Worm (Caenorhabditis elegans) whole organism, young adult: ENCODE data around the gene clec-145.
A peak's percentile ranks its signal among the peaks of the same experiment; 100 is the strongest.

Experiments
- B0336.3 ChIP-seq: fragments of 200-800 bp; sonication (Bioruptor generic); IDR thresholded peaks from 2 replicates; pipeline ENCODE4 v1.3.6; 2022; ENCODE audit warnings: missing genetic modification characterization, missing compliant biosample characterization
- F10E7.11 ChIP-seq: sonication (generic microtip); optimal IDR thresholded peaks from 2 replicates; lab custom pipeline; 2017; ENCODE audit warnings: mild to moderate bottlenecking, missing genetic modification characterization, moderate library complexity, missing compliant biosample characterization
- F37B4.10 ChIP-seq: fragments of 200-800 bp; sonication (Bioruptor generic); IDR thresholded peaks from 2 replicates; pipeline ENCODE4 v1.3.6; 2022; ENCODE audit warnings: missing genetic modification characterization, missing compliant biosample characterization
- F49E8.2 ChIP-seq: sonication (generic microtip); optimal IDR thresholded peaks from 3 replicates; lab custom pipeline; 2017; ENCODE audit warnings: missing genetic modification characterization, mild to moderate bottlenecking, missing compliant biosample characterization, antibody characterized with exemption, moderate library complexity; ENCODE audit not compliant: insufficient read depth
- F52B5.7 ChIP-seq: sonication (generic microtip); optimal IDR thresholded peaks from 2 replicates; lab custom pipeline; 2016; ENCODE audit warnings: mild to moderate bottlenecking, missing genetic modification characterization, missing compliant biosample characterization
- F57C9.4 ChIP-seq: sonication (generic microtip); optimal IDR thresholded peaks from 2 replicates; lab custom pipeline; 2017; ENCODE audit warnings: mild to moderate bottlenecking, missing genetic modification characterization, missing compliant biosample characterization
- T26A5.8 ChIP-seq: sonication (generic microtip); optimal IDR thresholded peaks from 2 replicates; lab custom pipeline; 2016; ENCODE audit warnings: missing genetic modification characterization, missing compliant biosample characterization
- Y53G8AR.9 ChIP-seq: fragments of 200-800 bp; sonication (Bioruptor generic); conservative IDR thresholded peaks from 2 replicates; pipeline ENCODE4 v1.3.6; 2022; ENCODE audit warnings: missing genetic modification reagents, missing genetic modification characterization, missing compliant biosample characterization
- Y56A3A.18 ChIP-seq: fragments of 200-800 bp; sonication (Bioruptor generic); IDR thresholded peaks from 2 replicates; pipeline ENCODE4 v1.3.6; 2022; ENCODE audit warnings: missing genetic modification reagents, missing genetic modification characterization, missing compliant biosample characterization
- Y67H2A.10 ChIP-seq: fragments of 200-800 bp; sonication (Bioruptor generic); conservative IDR thresholded peaks from 2 replicates; pipeline ENCODE4 v1.3.6; 2022; ENCODE audit warnings: missing genetic modification reagents, missing genetic modification characterization, missing compliant biosample characterization
- ama-1 ChIP-seq, 3 experiments: fragments of 150-350 bp in 1 of 3; sonication (generic microtip) in 2 of 3; optimal IDR thresholded peaks; 2 replicates each; lab custom pipeline; 2014 to 2018; ENCODE audit warnings: missing biosample characterization in 2 of 3, missing genetic modification characterization in 2 of 3, missing genetic modification reagents in 2 of 3
- aptf-2 ChIP-seq: fragments of 200-800 bp; sonication (Bioruptor generic); conservative IDR thresholded peaks from 2 replicates; pipeline ENCODE4 v1.3.6; 2022; ENCODE audit warnings: missing genetic modification reagents, missing genetic modification characterization, missing compliant biosample characterization
- aptf-3 ChIP-seq: fragments of 200-800 bp; sonication (Bioruptor generic); IDR thresholded peaks from 2 replicates; pipeline ENCODE4 v1.3.6; 2022; ENCODE audit warnings: missing genetic modification characterization, missing compliant biosample characterization
- attf-5 ChIP-seq: fragments of 200-800 bp; sonication (Bioruptor generic); optimal IDR thresholded peaks from 2 replicates; lab custom pipeline; 2018; ENCODE audit warnings: mild to moderate bottlenecking, missing genetic modification characterization, missing compliant biosample characterization
- bed-1 ChIP-seq: fragments of 200-800 bp; sonication (Bioruptor generic); IDR thresholded peaks from 2 replicates; pipeline ENCODE4 v1.3.6; 2022; ENCODE audit warnings: missing genetic modification reagents, missing genetic modification characterization, missing compliant biosample characterization
- cebp-2 ChIP-seq: fragments of 200-800 bp; sonication (Bioruptor generic); IDR thresholded peaks from 2 replicates; pipeline ENCODE4 v1.3.6; 2022; ENCODE audit warnings: missing genetic modification characterization, missing compliant biosample characterization
- chd-7 ChIP-seq: sonication (generic microtip); optimal IDR thresholded peaks from 2 replicates; lab custom pipeline; 2016; ENCODE audit warnings: mild to moderate bottlenecking, missing genetic modification characterization, moderate library complexity, missing compliant biosample characterization
- dpl-1 ChIP-seq: fragments of 150-350 bp; optimal IDR thresholded peaks from 2 replicates; lab custom pipeline; 2014; ENCODE audit warnings: missing biosample characterization, missing genetic modification reagents, missing genetic modification characterization
- egrh-3 ChIP-seq: fragments of 200-800 bp; sonication (Bioruptor generic); IDR thresholded peaks from 2 replicates; pipeline ENCODE4 v1.3.6; 2022; ENCODE audit warnings: missing genetic modification reagents, missing genetic modification characterization, missing compliant biosample characterization
- hsf-1 ChIP-seq: fragments of 200-800 bp; sonication (Bioruptor generic); IDR thresholded peaks from 2 replicates; pipeline ENCODE4 v1.3.6; 2022; ENCODE audit warnings: missing genetic modification reagents, missing genetic modification characterization, missing compliant biosample characterization
- lin-54 ChIP-seq: fragments of 200-800 bp; sonication (Bioruptor generic); optimal IDR thresholded peaks from 2 replicates; lab custom pipeline; 2018; ENCODE audit warnings: mild to moderate bottlenecking, missing genetic modification characterization, missing compliant biosample characterization
- lsy-27 ChIP-seq: sonication (generic microtip); optimal IDR thresholded peaks from 2 replicates; lab custom pipeline; 2017; ENCODE audit warnings: missing genetic modification characterization, mild to moderate bottlenecking, missing compliant biosample characterization, antibody characterized with exemption, missing genotype, borderline replicate concordance; ENCODE audit not compliant: insufficient read depth
- madf-10 ChIP-seq: sonication (generic microtip); optimal IDR thresholded peaks from 2 replicates; lab custom pipeline; 2016; ENCODE audit warnings: mild to moderate bottlenecking, missing genetic modification characterization, missing compliant biosample characterization
- madf-6 ChIP-seq: fragments of 200-800 bp; sonication (Bioruptor generic); IDR thresholded peaks from 2 replicates; pipeline ENCODE4 v1.3.6; 2022; ENCODE audit warnings: missing genetic modification reagents, missing genetic modification characterization, missing compliant biosample characterization
- mxl-1 ChIP-seq: sonication (generic microtip); optimal IDR thresholded peaks from 2 replicates; lab custom pipeline; 2016; ENCODE audit warnings: missing genetic modification characterization, missing compliant biosample characterization
- nfya-1 ChIP-seq: sonication (generic microtip); optimal IDR thresholded peaks from 2 replicates; lab custom pipeline; 2017; ENCODE audit warnings: antibody characterized with exemption, missing compliant biosample characterization, missing genetic modification characterization, borderline replicate concordance; ENCODE audit not compliant: insufficient read depth
- nfya-2 ChIP-seq: fragments of 200-800 bp; sonication (Bioruptor generic); IDR thresholded peaks from 2 replicates; pipeline ENCODE4 v1.3.6; 2022; ENCODE audit warnings: missing genetic modification reagents, missing genetic modification characterization, missing compliant biosample characterization
- nfyb-1 ChIP-seq: fragments of 200-800 bp; sonication (Bioruptor generic); IDR thresholded peaks from 2 replicates; pipeline ENCODE4 v1.3.6; 2022; ENCODE audit warnings: missing genetic modification reagents, missing genetic modification characterization, missing compliant biosample characterization
- nhr-120 ChIP-seq: fragments of 200-800 bp; sonication (Bioruptor generic); IDR thresholded peaks from 2 replicates; pipeline ENCODE4 v1.3.6; 2022; ENCODE audit warnings: missing genetic modification characterization, missing compliant biosample characterization
- rcor-1 ChIP-seq: fragments of 200-800 bp; sonication (Bioruptor generic); IDR thresholded peaks from 2 replicates; pipeline ENCODE4 v1.3.6; 2022; ENCODE audit warnings: missing genetic modification reagents, missing genetic modification characterization, missing compliant biosample characterization
- rpc-1 ChIP-seq, 2 experiments: fragments of 150-350 bp in 1 of 2; sonication (generic microtip) in 1 of 2; optimal IDR thresholded peaks; 2 replicates each; lab custom pipeline; 2014 to 2018; ENCODE audit warnings: missing biosample characterization in 1 of 2, missing genetic modification characterization in 1 of 2, missing genetic modification reagents in 1 of 2, missing genotype in 1 of 2
- sdz-38 ChIP-seq: sonication (generic microtip); optimal IDR thresholded peaks from 2 replicates; lab custom pipeline; 2016; ENCODE audit warnings: missing genotype, missing genetic modification characterization, missing compliant biosample characterization
- sea-2 ChIP-seq: fragments of 200-800 bp; sonication (Bioruptor generic); IDR thresholded peaks from 2 replicates; pipeline ENCODE4 v1.3.6; 2022; ENCODE audit warnings: missing genetic modification characterization, missing compliant biosample characterization
- snpc-3.4 ChIP-seq: sonication (generic microtip); optimal IDR thresholded peaks from 2 replicates; lab custom pipeline; 2017; ENCODE audit warnings: missing genetic modification characterization, mild to moderate bottlenecking, missing compliant biosample characterization, antibody characterized with exemption, moderate library complexity, missing genotype, missing genetic modification reagents
- tlf-1 ChIP-seq: fragments of 200-800 bp; sonication (Bioruptor generic); optimal IDR thresholded peaks from 2 replicates; lab custom pipeline; 2018; ENCODE audit warnings: mild to moderate bottlenecking, missing genetic modification characterization, missing compliant biosample characterization
- unc-62 ChIP-seq: fragments of 150-350 bp; optimal IDR thresholded peaks from 2 replicates; lab custom pipeline; 2014; ENCODE audit warnings: missing biosample characterization, missing genetic modification reagents, missing genetic modification characterization
- xnd-1 ChIP-seq: sonication (generic microtip); optimal IDR thresholded peaks from 2 replicates; lab custom pipeline; 2016; ENCODE audit warnings: missing genotype, missing genetic modification reagents, missing genetic modification characterization, missing compliant biosample characterization
- zfh-2 ChIP-seq: fragments of 200-800 bp; sonication (Bioruptor generic); conservative IDR thresholded peaks from 2 replicates; pipeline ENCODE4 v1.3.6; 2022; ENCODE audit warnings: missing genetic modification reagents, missing genetic modification characterization, missing compliant biosample characterization
- ztf-25 ChIP-seq: fragments of 200-800 bp; sonication (Bioruptor generic); IDR thresholded peaks from 2 replicates; pipeline ENCODE4 v1.3.6; 2022; ENCODE audit warnings: missing genetic modification reagents, missing genetic modification characterization, missing compliant biosample characterization
- ztf-3 ChIP-seq: fragments of 200-800 bp; sonication (Bioruptor generic); optimal IDR thresholded peaks from 2 replicates; lab custom pipeline; 2018; ENCODE audit warnings: mild to moderate bottlenecking, missing genetic modification characterization, missing compliant biosample characterization

The clec-145 gene

DNA sequence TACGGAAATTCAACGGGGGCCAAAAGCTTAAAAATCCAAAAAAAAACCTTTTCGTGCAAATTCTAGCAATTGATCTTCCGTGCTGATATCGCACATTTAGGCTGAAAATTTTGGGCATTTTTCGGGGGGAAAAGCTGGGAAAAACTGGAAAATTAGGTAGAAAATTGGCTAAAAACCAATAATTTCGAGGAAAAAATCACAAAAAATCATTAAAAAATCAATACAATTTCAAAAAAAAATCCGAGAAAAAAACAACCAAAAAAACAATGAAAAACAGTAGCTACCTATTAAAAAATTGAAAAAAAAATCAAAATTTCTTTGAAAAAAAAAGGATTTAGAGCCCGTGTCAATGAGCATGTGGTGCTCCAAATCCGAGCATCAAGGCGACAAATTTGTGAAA is 22.5 kb downstream of the clec-145 start, which contains the start of gene Y48E1B.3:
Gene Y48E1B.3, minus strand, starts transcription at position 101 of the 400 bp plus-strand sequence.
- TF ChIP-seq cebp-2, result no peak
- no peak for TF ChIP-seq rpc-1 (optimal IDR thresholded peaks at IDR 0.05; lab: Kevin White, UChicago)
- no peak for TF ChIP-seq rpc-1 (tag; optimal IDR thresholded peaks at IDR 0.05; lab: Kevin White, UChicago)
- no peak for TF ChIP-seq T26A5.8 (tag; lab: Kevin White, UChicago)
- no peak for TF ChIP-seq aptf-3 (GFP tag; lab: Robert Waterston, UW)
- TF ChIP-seq attf-5 (GFP tag; lab: Kevin White, UChicago), result no peak

DNA sequence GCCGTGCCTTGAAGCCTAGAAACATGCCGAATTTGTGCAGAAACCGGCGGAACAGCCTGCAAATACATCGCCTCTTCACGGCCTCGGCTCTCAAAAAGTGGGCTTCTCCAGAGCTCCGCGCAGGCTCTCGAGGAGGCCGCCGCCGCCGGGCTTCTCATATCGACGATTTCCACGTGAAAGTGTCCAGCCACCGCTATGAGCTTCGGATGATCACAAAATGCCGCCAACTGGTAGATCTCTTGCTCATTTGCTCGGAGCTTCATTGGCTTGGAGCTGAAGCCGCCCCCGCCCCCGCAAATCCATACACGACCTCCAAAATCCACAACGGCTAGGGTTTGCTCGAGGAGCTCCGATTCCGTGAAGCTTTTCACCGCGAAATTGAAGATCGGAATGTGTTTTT is 29.8 kb downstream of the clec-145 start:
- TF ChIP-seq snpc-3.4 (tag; lab: Kevin White, UChicago) (no peak), F37B4.10 (GFP tag; lab: Robert Waterston, UW) (0 out of 2 replicates have a peak, but pooled peaks have one; percentile 7), dpl-1 (no peak), lsy-27 (no peak), ztf-25 (no peak), nhr-120 (no peak), egrh-3 (peak; percentile 42; the same call in 1 of the 2 replicates), unc-62 (GFP tag; lab: Kevin White, UChicago) (no peak)
- TF ChIP-seq, all 124 proteins: peak for 2

DNA sequence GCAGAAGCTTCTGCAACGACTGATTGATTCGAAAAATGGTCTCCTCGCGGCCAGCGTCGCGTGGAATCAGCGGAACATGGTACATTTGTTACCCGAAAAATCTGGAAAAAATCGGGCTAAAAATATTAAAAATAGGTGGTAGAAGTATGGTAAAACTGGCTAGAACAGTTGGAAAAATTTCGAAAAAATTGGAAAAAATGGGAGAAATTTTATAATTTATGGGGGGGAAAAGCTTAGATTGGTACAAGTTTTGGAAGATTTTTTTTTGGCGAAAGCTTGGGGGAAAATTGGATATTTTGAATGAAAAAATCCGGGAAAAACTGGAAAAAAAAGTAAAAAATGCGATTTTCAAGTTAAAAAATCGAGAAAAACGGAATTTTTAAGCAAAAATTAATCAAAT is 42.8 kb downstream of the clec-145 start, which contains the start of gene ddl-2:
Gene ddl-2, minus strand, starts transcription at position 101 of the 400 bp plus-strand sequence.
- TF ChIP-seq nfyb-1 (GFP tag; lab: Robert Waterston, UW) (no peak), lin-54 (no peak), Y53G8AR.9 (GFP tag; lab: Robert Waterston, UW) (no peak), ama-1 (optimal IDR thresholded peaks at IDR 0.05; lab: Kevin White, UChicago) (no peak), ama-1 (GFP tag; optimal IDR thresholded peaks at IDR 0.05; lab: Kevin White, UChicago) (no peak), rcor-1 (GFP tag; lab: Robert Waterston, UW) (no peak), B0336.3 (GFP tag; lab: Robert Waterston, UW) (no peak), tlf-1 (GFP tag; lab: Kevin White, UChicago) (no peak), hsf-1 (no peak), F52B5.7 (tag; lab: Kevin White, UChicago) (no peak), aptf-2 (GFP tag; lab: Robert Waterston, UW) (no peak), F10E7.11 (tag; lab: Kevin White, UChicago) (no peak), F57C9.4 (tag; lab: Kevin White, UChicago) (no peak), sea-2 (GFP tag; lab: Robert Waterston, UW) (no peak), madf-10 (no peak), nfya-2 (GFP tag; lab: Robert Waterston, UW) (no peak), Y56A3A.18 (GFP tag; lab: Robert Waterston, UW) (no peak), xnd-1 (tag; lab: Kevin White, UChicago) (no peak)

DNA sequence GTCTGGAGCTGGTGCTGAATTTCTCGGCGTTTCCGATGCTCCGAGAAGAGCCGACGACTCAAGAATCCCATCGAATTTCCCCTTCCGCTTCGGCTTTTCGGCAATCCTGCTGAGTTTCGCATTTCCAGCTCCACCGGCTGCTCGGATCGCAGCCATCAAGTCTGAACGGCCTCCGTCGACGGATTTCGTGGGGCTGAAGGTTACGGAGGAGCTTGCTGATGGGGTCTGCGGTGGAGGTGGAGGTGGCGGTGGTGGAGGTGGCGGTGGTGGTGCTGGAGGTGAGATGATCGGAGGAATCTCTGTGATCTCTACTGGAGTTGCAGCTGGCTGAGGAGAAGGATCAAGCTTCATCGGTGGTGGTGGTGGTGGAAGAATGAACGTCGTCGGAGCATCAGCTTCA is 47.4 kb downstream of the clec-145 start:
- TF ChIP-seq zfh-2 (GFP tag; lab: Robert Waterston, UW) (peak; percentile 93), egrh-3 (peak; percentile 88), Y53G8AR.9 (GFP tag; lab: Robert Waterston, UW) (no peak)
- TF ChIP-seq, all 124 proteins: peak for 2

DNA sequence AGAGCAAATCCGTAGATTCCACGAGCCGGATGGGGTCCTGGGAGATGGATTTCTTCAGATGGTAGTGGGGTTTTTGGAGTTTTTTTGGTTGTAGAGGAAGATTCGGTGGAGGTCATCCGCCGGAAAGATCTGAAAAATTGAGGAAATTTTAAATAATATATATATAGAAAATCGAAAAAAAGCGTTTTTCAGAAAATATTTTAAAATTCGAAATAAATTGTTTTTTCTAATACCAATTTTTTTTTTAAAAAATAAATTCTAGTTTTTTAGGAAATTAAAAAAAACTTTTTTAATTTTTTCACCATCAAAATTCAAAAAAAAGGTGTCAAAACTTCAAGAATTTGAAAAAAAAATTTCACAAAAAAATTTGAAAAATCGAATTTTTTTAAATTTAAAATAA is 49.4 kb downstream of the clec-145 start, which contains the start of the genes noa-1 and Y48E1B.17:
Gene noa-1, minus strand, starts transcription at position 101 of the 400 bp plus-strand sequence.
Gene Y48E1B.17, minus strand, starts transcription at position 129 of the 400 bp plus-strand sequence.
- TF ChIP-seq nfya-1 (tag; lab: Kevin White, UChicago) (no peak), ztf-3 (GFP tag; lab: Kevin White, UChicago) (no peak), Y67H2A.10 (GFP tag; lab: Robert Waterston, UW) (no peak), chd-7 (no peak), ztf-25 (no peak), cebp-2 (no peak), F49E8.2 (tag; lab: Kevin White, UChicago) (no peak), Y56A3A.18 (GFP tag; lab: Robert Waterston, UW) (no peak), unc-62 (GFP tag; lab: Kevin White, UChicago) (no peak), sea-2 (GFP tag; lab: Robert Waterston, UW) (no peak), sdz-38 (tag; lab: Kevin White, UChicago) (no peak), madf-6 (no peak), mxl-1 (no peak), bed-1 (GFP tag; lab: Robert Waterston, UW) (no peak), madf-10 (no peak), Y53G8AR.9 (GFP tag; lab: Robert Waterston, UW) (no peak)
- TF ChIP-seq, all 124 proteins: peak for 0
